Worm (Caenorhabditis elegans) whole organism, L1 larva: ENCODE measurements around the gene W02G9.4.

Source experiments
- C16A3.4 ChIP-seq: fragments of 150-350 bp; optimal IDR thresholded peaks from 2 replicates; lab custom pipeline; 2014; ENCODE audit warnings: missing biosample characterization, missing genetic modification characterization
- C34B4.2 ChIP-seq: sonication (generic microtip); optimal IDR thresholded peaks from 2 replicates; lab custom pipeline; 2017; ENCODE audit warnings: mild to moderate bottlenecking, missing genetic modification characterization, missing compliant biosample characterization
- F16B12.6 ChIP-seq: fragments of 150-350 bp; optimal IDR thresholded peaks from 2 replicates; lab custom pipeline; 2014; ENCODE audit warnings: missing biosample characterization, missing genetic modification characterization
- Y116A8C.19 ChIP-seq: sonication (generic microtip); optimal IDR thresholded peaks from 2 replicates; lab custom pipeline; 2016; ENCODE audit warnings: missing compliant biosample characterization, missing genetic modification characterization, borderline replicate concordance
- alr-1 ChIP-seq: fragments of 200-800 bp; sonication (Bioruptor generic); optimal IDR thresholded peaks from 2 replicates; lab custom pipeline; 2018; ENCODE audit warnings: borderline replicate concordance, mild to moderate bottlenecking, missing genetic modification characterization, missing compliant biosample characterization
- aly-2 ChIP-seq: fragments of 150-350 bp; optimal IDR thresholded peaks from 2 replicates; lab custom pipeline; 2014; ENCODE audit warnings: missing biosample characterization, missing genetic modification characterization
- ama-1 ChIP-seq: fragments of 150-350 bp; optimal IDR thresholded peaks from 2 replicates; lab custom pipeline; 2014
- blmp-1 ChIP-seq: fragments of 150-350 bp; optimal IDR thresholded peaks from 2 replicates; lab custom pipeline; 2014; ENCODE audit warnings: missing biosample characterization, missing genetic modification characterization
- ceh-82 ChIP-seq, 3 experiments: fragments of 150-350 bp in 1 of 3; sonication (generic microtip) in 2 of 3; optimal IDR thresholded peaks; 2 replicates each; lab custom pipeline; 2014 to 2017; ENCODE audit warnings: missing biosample characterization in 3 of 3, missing genetic modification characterization in 3 of 3
- ceh-88 ChIP-seq: fragments of 200-800 bp; sonication (Bioruptor generic); IDR thresholded peaks from 2 replicates; pipeline ENCODE4 v1.3.6; 2022; ENCODE audit warnings: missing genetic modification characterization, missing compliant biosample characterization
- ceh-90 ChIP-seq: sonication (generic microtip); optimal IDR thresholded peaks from 2 replicates; lab custom pipeline; 2016; ENCODE audit warnings: missing genetic modification characterization, missing compliant biosample characterization
- dpl-1 ChIP-seq, 3 experiments: fragments of 150-350 bp in 2 of 3; sonication (generic microtip) in 1 of 3; optimal IDR thresholded peaks; 2 replicates each; lab custom pipeline; 2014 to 2017; ENCODE audit warnings: missing biosample characterization in 3 of 3, missing genetic modification characterization in 3 of 3, missing genetic modification reagents in 3 of 3
- efl-1 ChIP-seq, 4 experiments: fragments of 150-350 bp; optimal IDR thresholded peaks in 3 of 4; peaks in 1 of 4; 1 replicate in 1 of 4; 2 replicates in 3 of 4; lab custom pipeline; 2014; ENCODE audit warnings: missing biosample characterization in 2 of 4, missing genetic modification characterization in 2 of 4, missing genetic modification reagents in 2 of 4
- efl-3 ChIP-seq: fragments of 200-800 bp; sonication (Bioruptor generic); optimal IDR thresholded peaks from 2 replicates; lab custom pipeline; 2018; ENCODE audit warnings: mild to moderate bottlenecking, missing genetic modification characterization, missing compliant biosample characterization
- egl-13 ChIP-seq: sonication (generic microtip); optimal IDR thresholded peaks from 2 replicates; lab custom pipeline; 2016; ENCODE audit warnings: missing genotype, missing genetic modification reagents, missing genetic modification characterization, missing compliant biosample characterization
- elt-2 ChIP-seq: sonication (generic microtip); optimal IDR thresholded peaks from 2 replicates; lab custom pipeline; 2016; ENCODE audit warnings: missing genetic modification characterization, mild to moderate bottlenecking, inconsistent platforms, missing compliant biosample characterization, missing genetic modification reagents
- elt-3 ChIP-seq, 6 experiments: fragments of 150-350 bp in 1 of 6; sonication (generic microtip); optimal IDR thresholded peaks; 2 replicates each; lab custom pipeline; 2017 to 2018; ENCODE audit warnings: missing biosample characterization in 6 of 6, missing genetic modification characterization in 6 of 6, inconsistent platforms in 1 of 6
- ets-5 ChIP-seq: fragments of 200-800 bp; sonication (Bioruptor generic); IDR thresholded peaks from 2 replicates; pipeline ENCODE4 v1.3.6; 2022; ENCODE audit warnings: missing genetic modification characterization, missing compliant biosample characterization
- fos-1 ChIP-seq: fragments of 150-350 bp; optimal IDR thresholded peaks from 2 replicates; lab custom pipeline; 2014; ENCODE audit warnings: missing biosample characterization, missing genetic modification characterization
- hpl-2 ChIP-seq: fragments of 150-350 bp; optimal IDR thresholded peaks from 2 replicates; lab custom pipeline; 2014; ENCODE audit warnings: missing biosample characterization, missing genetic modification reagents, missing genetic modification characterization
- irx-1 ChIP-seq: sonication (generic microtip); optimal IDR thresholded peaks from 2 replicates; lab custom pipeline; 2016; ENCODE audit warnings: missing genetic modification characterization, missing compliant biosample characterization
- isw-1 ChIP-seq: fragments of 200-800 bp; sonication (Bioruptor generic); IDR thresholded peaks from 2 replicates; pipeline ENCODE4 v1.3.6; 2022; ENCODE audit warnings: missing genetic modification characterization, missing compliant biosample characterization
- jun-1 ChIP-seq: fragments of 150-350 bp; optimal IDR thresholded peaks from 2 replicates; lab custom pipeline; 2014; ENCODE audit warnings: missing biosample characterization, missing genetic modification reagents, missing genetic modification characterization
- lin-13 ChIP-seq: fragments of 150-350 bp; optimal IDR thresholded peaks from 2 replicates; lab custom pipeline; 2014; ENCODE audit warnings: missing biosample characterization, missing genetic modification reagents, missing genetic modification characterization
- lin-35 ChIP-seq, 2 experiments: fragments of 150-350 bp; optimal IDR thresholded peaks; 2 replicates each; lab custom pipeline; 2014; ENCODE audit warnings: missing biosample characterization in 2 of 2, missing genetic modification characterization in 2 of 2, missing genetic modification reagents in 2 of 2
- lin-39 ChIP-seq: fragments of 150-350 bp; optimal IDR thresholded peaks from 2 replicates; lab custom pipeline; 2014; ENCODE audit warnings: missing biosample characterization, missing genetic modification reagents, missing genetic modification characterization
- lir-3 ChIP-seq: sonication (generic microtip); optimal IDR thresholded peaks from 2 replicates; lab custom pipeline; 2016; ENCODE audit warnings: mild to moderate bottlenecking, missing genetic modification characterization, moderate library complexity, missing compliant biosample characterization; ENCODE audit not compliant: poor library complexity
- lsy-2 ChIP-seq, 2 experiments: fragments of 150-350 bp; optimal IDR thresholded peaks; 2 replicates each; lab custom pipeline; 2014; ENCODE audit warnings: missing biosample characterization in 2 of 2, missing genetic modification characterization in 2 of 2
- mdl-1 ChIP-seq, 2 experiments: fragments of 150-350 bp; optimal IDR thresholded peaks; 2 replicates each; lab custom pipeline; 2014 to 2017; ENCODE audit warnings: missing biosample characterization in 2 of 2, missing genetic modification characterization in 2 of 2, inconsistent platforms in 1 of 2
- nhr-11 ChIP-seq: fragments of 150-350 bp; optimal IDR thresholded peaks from 2 replicates; lab custom pipeline; 2014; ENCODE audit warnings: missing biosample characterization, missing genetic modification characterization
- nhr-19 ChIP-seq: fragments of 200-800 bp; sonication (Bioruptor generic); conservative IDR thresholded peaks from 2 replicates; pipeline ENCODE4 v1.3.6; 2022; ENCODE audit warnings: missing genetic modification characterization, missing compliant biosample characterization
- nhr-28 ChIP-seq: fragments of 150-350 bp; optimal IDR thresholded peaks from 2 replicates; lab custom pipeline; 2014; ENCODE audit warnings: missing biosample characterization, missing genetic modification characterization
- nhr-76 ChIP-seq: sonication (generic microtip); optimal IDR thresholded peaks from 2 replicates; lab custom pipeline; 2017; ENCODE audit warnings: missing biosample characterization, missing genetic modification characterization
- nhr-77 ChIP-seq: fragments of 150-350 bp; optimal IDR thresholded peaks from 2 replicates; lab custom pipeline; 2014; ENCODE audit warnings: missing biosample characterization, missing genetic modification characterization
- nhr-84 ChIP-seq: sonication (generic microtip); optimal IDR thresholded peaks from 2 replicates; lab custom pipeline; 2017; ENCODE audit warnings: missing biosample characterization, missing genetic modification characterization
- pax-3 ChIP-seq: fragments of 200-800 bp; sonication (Bioruptor generic); optimal IDR thresholded peaks from 2 replicates; lab custom pipeline; 2018; ENCODE audit warnings: mild to moderate bottlenecking, missing genetic modification characterization, moderate library complexity, missing compliant biosample characterization
- pqm-1 ChIP-seq: sonication (generic microtip); optimal IDR thresholded peaks from 3 replicates; lab custom pipeline; 2017; ENCODE audit warnings: missing biosample characterization, missing genetic modification characterization
- rnt-1 ChIP-seq: sonication (generic microtip); optimal IDR thresholded peaks from 2 replicates; lab custom pipeline; 2016; ENCODE audit warnings: mild to moderate bottlenecking, missing genetic modification characterization, moderate library complexity, missing compliant biosample characterization
- skn-1 ChIP-seq: fragments of 150-350 bp; optimal IDR thresholded peaks from 2 replicates; lab custom pipeline; 2014; ENCODE audit warnings: missing biosample characterization, missing genetic modification characterization
- snu-23 ChIP-seq: sonication (generic microtip); optimal IDR thresholded peaks from 2 replicates; lab custom pipeline; 2016; ENCODE audit warnings: missing genetic modification characterization, missing compliant biosample characterization
- sox-4 ChIP-seq: sonication (generic microtip); optimal IDR thresholded peaks from 2 replicates; lab custom pipeline; 2016; ENCODE audit warnings: missing genetic modification characterization, missing compliant biosample characterization
- sptf-1 ChIP-seq: fragments of 150-350 bp; optimal IDR thresholded peaks from 2 replicates; lab custom pipeline; 2014; ENCODE audit warnings: missing biosample characterization, missing genetic modification characterization
- swsn-7 ChIP-seq: sonication (generic microtip); optimal IDR thresholded peaks from 2 replicates; lab custom pipeline; 2016; ENCODE audit warnings: missing genetic modification characterization, missing compliant biosample characterization
- tlp-1 ChIP-seq: fragments of 150-350 bp; optimal IDR thresholded peaks from 2 replicates; lab custom pipeline; 2014; ENCODE audit warnings: missing biosample characterization, missing genetic modification characterization
- unc-30 ChIP-seq: sonication (generic microtip); optimal IDR thresholded peaks from 2 replicates; lab custom pipeline; 2017; ENCODE audit warnings: missing biosample characterization, missing genetic modification characterization
- unc-62 ChIP-seq: fragments of 150-350 bp; optimal IDR thresholded peaks from 2 replicates; lab custom pipeline; 2014; ENCODE audit warnings: missing biosample characterization, missing genetic modification reagents, missing genetic modification characterization
- unc-86 ChIP-seq: sonication (generic microtip); optimal IDR thresholded peaks from 2 replicates; lab custom pipeline; 2016; ENCODE audit warnings: missing genetic modification characterization, missing compliant biosample characterization
- unc-98 ChIP-seq: fragments of 200-800 bp; sonication (Bioruptor generic); IDR thresholded peaks from 2 replicates; pipeline ENCODE4 v1.3.6; 2022; ENCODE audit warnings: missing genetic modification characterization, missing compliant biosample characterization
- vab-15 ChIP-seq: sonication (generic microtip); optimal IDR thresholded peaks from 2 replicates; lab custom pipeline; 2017; ENCODE audit warnings: missing genotype, mild to moderate bottlenecking, missing genetic modification characterization, missing compliant biosample characterization
- xbp-1 ChIP-seq: sonication (generic microtip); optimal IDR thresholded peaks from 2 replicates; lab custom pipeline; 2016; ENCODE audit warnings: missing genetic modification characterization, missing compliant biosample characterization
- ztf-11 ChIP-seq, 2 experiments: sonication (generic microtip); optimal IDR thresholded peaks; 2 replicates each; lab custom pipeline; 2016 to 2017; ENCODE audit warnings: missing genetic modification characterization in 2 of 2, missing biosample characterization in 1 of 2, missing compliant biosample characterization in 1 of 2
- ztf-4 ChIP-seq: fragments of 150-350 bp; optimal IDR thresholded peaks from 2 replicates; lab custom pipeline; 2014; ENCODE audit warnings: missing biosample characterization, missing genetic modification characterization

The W02G9.4 gene

DNA sequence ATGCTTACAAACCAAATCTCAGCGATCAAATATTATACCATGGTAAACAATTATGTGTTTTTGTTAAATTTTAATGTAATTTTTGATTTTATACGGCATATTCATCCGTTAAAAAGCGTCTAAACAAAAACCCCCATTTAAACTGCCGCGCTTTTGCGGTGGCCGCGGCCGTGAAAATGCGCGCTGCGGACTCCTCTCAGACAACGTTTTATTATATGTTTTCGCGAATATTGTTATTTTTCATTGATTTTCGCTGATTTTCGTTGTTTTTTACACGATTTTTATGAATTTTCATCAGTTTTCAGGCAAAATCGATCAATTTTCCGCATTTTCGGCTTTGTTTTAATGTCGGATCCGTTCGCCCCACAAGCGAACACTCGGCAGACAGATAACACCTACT, 28.2 kb upstream of the W02G9.4 start, which contains the start of gene W02H5.19 (continued):
- peak in 1 of 2 experiments; percentile 98 for TF ChIP-seq ztf-11 (tag; optimal IDR thresholded peaks at IDR 0.05; lab: Kevin White, UChicago)
- no peak for TF ChIP-seq ama-1 (lab: Kevin White, UChicago)
- no peak for TF ChIP-seq aly-2 (tag; lab: Kevin White, UChicago)
- peak; percentile 100 for TF ChIP-seq rnt-1 (tag; lab: Kevin White, UChicago)
- TF ChIP-seq nhr-76 (tag; lab: Kevin White, UChicago), result no peak
- peak; percentile 93 for TF ChIP-seq snu-23 (GFP tag; lab: Kevin White, UChicago)
- peak; percentile 87 for TF ChIP-seq Y116A8C.19 (tag; lab: Kevin White, UChicago)
- TF ChIP-seq mdl-1 (tag; optimal IDR thresholded peaks at IDR 0.05; lab: Kevin White, UChicago), result peak in 1 of 2 experiments; percentile 42
- TF ChIP-seq ceh-90 (tag; lab: Kevin White, UChicago), result peak; percentile 96
- TF ChIP-seq lin-13 (GFP tag; lab: Kevin White, UChicago), result peak; percentile 67
- no peak for TF ChIP-seq unc-62 (GFP tag; lab: Kevin White, UChicago)
- peak; percentile 94 to 98 (median 97) for TF ChIP-seq dpl-1 (GFP tag; optimal IDR thresholded peaks at IDR 0.05; lab: Kevin White, UChicago)
- no peak for TF ChIP-seq unc-30 (tag; lab: Kevin White, UChicago)
- TF ChIP-seq hpl-2, result no peak
- TF ChIP-seq C34B4.2 (tag; lab: Kevin White, UChicago), result peak; percentile 56
- peak; percentile 43 for TF ChIP-seq nhr-77 (tag; lab: Kevin White, UChicago)
- TF ChIP-seq lsy-2 (tag; optimal IDR thresholded peaks at IDR 0.05; lab: Kevin White, UChicago), result peak; percentile 81 to 88
- peak in 2 of 6 experiments; percentile 55 to 71 for TF ChIP-seq elt-3 (tag; optimal IDR thresholded peaks at IDR 0.05; lab: Kevin White, UChicago)
- TF ChIP-seq jun-1 (tag; lab: Kevin White, UChicago), result no peak
- TF ChIP-seq blmp-1 (tag; lab: Kevin White, UChicago), result peak; percentile 61
- peak; percentile 7 for TF ChIP-seq fos-1 (tag; lab: Kevin White, UChicago)
- TF ChIP-seq swsn-7, result peak; percentile 94
- no peak for TF ChIP-seq alr-1 (tag; lab: Kevin White, UChicago)
- no peak for TF ChIP-seq nhr-84
- TF ChIP-seq ceh-82 (tag; optimal IDR thresholded peaks at IDR 0.05; lab: Kevin White, UChicago), result peak; percentile 71 to 81 (median 79)
- TF ChIP-seq nhr-11 (tag; lab: Kevin White, UChicago), result peak; percentile 43
- TF ChIP-seq sox-4, result peak; percentile 96
- TF ChIP-seq unc-98 (GFP tag; lab: Robert Waterston, UW), result peak; percentile 79
- TF ChIP-seq irx-1 (tag; lab: Kevin White, UChicago), result peak; percentile 97
- peak; percentile 74 for TF ChIP-seq efl-3 (GFP tag; lab: Kevin White, UChicago)
- TF ChIP-seq unc-86 (tag; lab: Kevin White, UChicago), result peak; percentile 88
- TF ChIP-seq pax-3 (tag; lab: Kevin White, UChicago), result peak; percentile 95
- peak; percentile 94 for TF ChIP-seq xbp-1 (tag; lab: Kevin White, UChicago)
- TF ChIP-seq ets-5 (GFP tag; lab: Robert Waterston, UW), result no peak
- TF ChIP-seq tlp-1 (tag; lab: Kevin White, UChicago), result no peak
- TF ChIP-seq lin-39, result peak; percentile 70
- peak; percentile 84 for TF ChIP-seq isw-1 (GFP tag; lab: Robert Waterston, UW)
- peak; percentile 20 for TF ChIP-seq ztf-4 (tag; lab: Kevin White, UChicago)
- TF ChIP-seq pqm-1 (tag; lab: Kevin White, UChicago), result no peak
- TF ChIP-seq nhr-28 (tag; lab: Kevin White, UChicago), result no peak
- TF ChIP-seq sptf-1 (tag; lab: Kevin White, UChicago), result no peak
- TF ChIP-seq efl-1 (optimal IDR thresholded peaks at IDR 0.05; lab: Kevin White, UChicago), result peak; percentile 97 to 98
- peak; percentile 97 to 100 for TF ChIP-seq efl-1 (GFP tag; optimal IDR thresholded peaks at IDR 0.05 in 1 of 2; lab: Kevin White, UChicago)
- TF ChIP-seq skn-1 (tag; lab: Kevin White, UChicago), result peak; percentile 69
- TF ChIP-seq egl-13 (tag; lab: Kevin White, UChicago), result peak; percentile 95
- peak; percentile 82 for TF ChIP-seq vab-15
- TF ChIP-seq lin-35 (GFP tag; optimal IDR thresholded peaks at IDR 0.05; lab: Kevin White, UChicago), result peak; percentile 97 to 98
- TF ChIP-seq nhr-19 (GFP tag; lab: Robert Waterston, UW), result peak; percentile 89
- TF ChIP-seq ceh-88 (GFP tag; lab: Robert Waterston, UW), result peak; percentile 81
- TF ChIP-seq elt-2, result peak; percentile 84
- TF ChIP-seq lir-3 (tag; lab: Kevin White, UChicago), result no peak
- peak; percentile 64 for TF ChIP-seq C16A3.4
- peak; percentile 45 for TF ChIP-seq F16B12.6
